Fruit fly (Drosophila melanogaster): ENCODE measurements around the gene Bcat.

Gene Bcat

DNA sequence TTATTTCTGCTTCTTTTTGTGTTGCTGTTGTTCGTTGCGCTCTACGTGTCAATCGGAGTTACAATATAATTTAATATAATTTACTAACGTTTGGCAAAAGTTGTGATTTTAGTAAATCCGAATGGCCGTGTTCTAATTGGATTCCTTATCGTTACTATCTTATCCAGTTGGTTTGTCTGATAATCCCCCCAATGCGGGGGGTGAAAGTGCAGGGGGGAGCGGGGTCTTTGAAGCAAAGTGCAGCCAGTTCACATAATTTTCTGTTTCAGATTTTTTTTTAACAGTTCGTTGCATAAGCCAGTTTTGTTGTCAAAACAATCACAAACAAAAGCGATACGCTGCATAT lies 25.0 kb upstream of the Bcat start:
- TF ChIP-seq Eip78C (GFP tag) (peak; percentile 19), Ets21C (GFP tag; optimal IDR thresholded peaks at IDR 0.05) (no peak), vri (GFP tag; optimal IDR thresholded peaks at IDR 0.05) (peak; percentile 66), svp (GFP tag) (peak; percentile 45)

DNA sequence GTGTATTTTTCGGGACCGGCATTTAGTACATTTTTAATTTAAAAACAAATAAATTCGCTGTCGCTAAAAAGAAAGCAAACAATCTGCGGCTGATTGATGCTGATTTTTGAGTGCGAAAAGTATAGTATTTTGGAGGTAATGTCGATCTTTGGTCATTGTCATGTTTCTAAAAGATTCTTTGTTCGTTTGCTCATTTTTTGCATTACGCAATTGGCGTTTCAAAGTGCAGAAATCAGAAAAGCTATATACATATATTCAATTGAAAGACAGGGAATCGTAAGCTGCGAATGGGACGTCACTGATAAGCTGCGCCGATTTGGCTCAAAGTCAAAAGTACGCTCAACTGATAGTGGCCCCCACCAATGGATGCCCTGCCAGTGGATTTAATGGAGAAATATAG lies 24.2 kb upstream of the Bcat start:
- TF ChIP-seq ss (GFP tag; optimal IDR thresholded peaks at IDR 0.05) (peak in 1 of 2 experiments; percentile 30), vri (GFP tag; optimal IDR thresholded peaks at IDR 0.05) (peak; percentile 71), Met (GFP tag; optimal IDR thresholded peaks at IDR 0.05) (no peak), fkh (GFP tag; optimal IDR thresholded peaks at IDR 0.05) (no peak), CG3032 (tag; optimal IDR thresholded peaks at IDR 0.05) (no peak)

DNA sequence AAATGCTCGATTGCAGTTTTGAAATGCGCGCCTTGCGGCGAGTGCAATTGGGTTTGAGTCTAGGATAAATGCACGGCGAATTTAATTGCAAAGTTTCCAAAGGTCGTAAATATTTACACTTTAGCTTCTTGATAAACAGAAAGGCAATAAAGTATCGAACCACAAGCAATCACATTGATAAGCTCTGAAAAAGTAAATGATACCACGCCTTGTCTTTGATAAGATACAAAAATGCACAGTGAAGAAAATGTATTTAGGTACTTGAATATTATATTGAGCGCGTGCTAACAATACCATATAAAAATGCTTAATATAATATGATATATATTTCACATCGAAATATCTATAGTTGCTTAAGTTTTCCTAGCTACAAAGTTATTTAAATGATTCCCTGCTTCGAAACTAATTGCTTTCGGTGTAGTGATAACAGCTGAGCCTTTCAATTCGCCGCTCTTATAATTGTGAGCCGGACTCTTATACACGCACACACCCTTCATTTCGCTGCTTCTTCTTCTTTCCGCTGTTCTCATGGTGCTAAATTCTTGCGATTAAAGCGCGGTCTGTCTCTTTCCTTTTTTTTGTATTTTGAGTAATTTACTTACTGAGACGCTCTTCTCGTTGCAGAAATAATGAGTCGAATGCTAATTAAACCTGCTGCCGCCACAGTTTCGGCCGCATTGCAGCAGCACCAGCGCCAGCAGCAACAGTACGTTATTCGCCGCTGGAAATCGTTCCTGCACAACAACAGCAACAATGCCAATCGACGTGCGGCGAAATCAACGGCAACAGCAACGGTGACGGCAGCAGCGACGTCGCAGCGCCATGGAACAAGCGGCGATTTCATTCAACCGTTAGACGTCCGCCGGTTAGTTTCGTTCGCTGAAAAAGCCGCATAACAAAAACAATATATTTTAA lies 23.2 kb upstream of the Bcat start:
- TF ChIP-seq CG1621 (tag; optimal IDR thresholded peaks at IDR 0.05) (peak; percentile 80), acj6 (GFP tag; optimal IDR thresholded peaks at IDR 0.05) (peak; percentile 70), dsx (GFP tag; optimal IDR thresholded peaks at IDR 0.05; ENCODE audit: poor library complexity, severe bottlenecking) (peak; percentile 89), ss (GFP tag; optimal IDR thresholded peaks at IDR 0.05) (peak; percentile 72 to 86), Lpt (GFP tag; optimal IDR thresholded peaks at IDR 0.05) (peak; percentile 69), CG11762 (GFP tag; optimal IDR thresholded peaks at IDR 0.05; ENCODE audit: insufficient read depth) (peak; percentile 86), Ets21C (GFP tag; optimal IDR thresholded peaks at IDR 0.05) (peak; percentile 66), Hr39 (GFP tag; optimal IDR thresholded peaks at IDR 0.05) (peak; percentile 77), Blimp-1 (GFP tag; optimal IDR thresholded peaks at IDR 0.05) (peak; percentile 65), CG4318 (GFP tag; optimal IDR thresholded peaks at IDR 0.05) (peak; percentile 63), CG11294 (GFP tag; IDR thresholded peaks at IDR 0.05) (peak; percentile 78), Eip78C (GFP tag) (peak; percentile 96), CG8119 (GFP tag; IDR thresholded peaks at IDR 0.05) (peak; percentile 84), CG11902 (GFP tag; optimal IDR thresholded peaks at IDR 0.05) (peak; percentile 72), achi (GFP tag; optimal IDR thresholded peaks at IDR 0.05) (peak; percentile 88), CG3032 (tag; optimal IDR thresholded peaks at IDR 0.05) (peak; percentile 82), spab (GFP tag; optimal IDR thresholded peaks at IDR 0.05) (peak; percentile 80), salr (GFP tag; optimal IDR thresholded peaks at IDR 0.05) (peak; percentile 71 to 81), CG34406 (GFP tag; optimal IDR thresholded peaks at IDR 0.05) (peak; percentile 90), Sox15 (GFP tag; optimal IDR thresholded peaks at IDR 0.05) (peak; percentile 71), eg (GFP tag; IDR thresholded peaks at IDR 0.05) (peak; percentile 88), CG3919 (GFP tag; optimal IDR thresholded peaks at IDR 0.05) (peak; percentile 90), Gug (GFP tag; IDR thresholded peaks at IDR 0.05) (peak; percentile 81), net (GFP tag; optimal IDR thresholded peaks at IDR 0.05) (peak; percentile 91), svp (GFP tag) (peak; percentile 94), CG6808 (GFP tag; optimal IDR thresholded peaks at IDR 0.05) (peak; percentile 83), Hr38 (GFP tag; optimal IDR thresholded peaks at IDR 0.05) (no peak), CG10631 (GFP tag; optimal IDR thresholded peaks at IDR 0.05) (peak; percentile 87), fd85E (GFP tag; optimal IDR thresholded peaks at IDR 0.05) (peak; percentile 41), cyc (GFP tag; optimal IDR thresholded peaks at IDR 0.05) (peak; percentile 84), esn (GFP tag; optimal IDR thresholded peaks at IDR 0.05) (peak; percentile 91), fkh (GFP tag; optimal IDR thresholded peaks at IDR 0.05) (peak; percentile 71), topi (GFP tag; optimal IDR thresholded peaks at IDR 0.05) (peak; percentile 85), Sox14 (GFP tag; optimal IDR thresholded peaks at IDR 0.05) (peak; percentile 80), CG31627 (GFP tag; optimal IDR thresholded peaks at IDR 0.05) (peak; percentile 77), pdm3 (GFP tag; optimal IDR thresholded peaks at IDR 0.05) (peak; percentile 90), Ets96B (tag; optimal IDR thresholded peaks at IDR 0.05) (peak; percentile 81), CG8319 (GFP tag; optimal IDR thresholded peaks at IDR 0.05) (peak; percentile 81), CG6792 (GFP tag; optimal IDR thresholded peaks at IDR 0.05) (peak; percentile 90), CG32006 (GFP tag; optimal IDR thresholded peaks at IDR 0.05) (peak; percentile 89), CG9139 (GFP tag; optimal IDR thresholded peaks at IDR 0.05) (peak; percentile 73), dac (GFP tag; optimal IDR thresholded peaks at IDR 0.05) (peak; percentile 56), CG8632 (GFP tag; optimal IDR thresholded peaks at IDR 0.05) (peak; percentile 91), vri (GFP tag; optimal IDR thresholded peaks at IDR 0.05) (peak; percentile 79)
